Worm (Caenorhabditis elegans): ENCODE data around the gene ZC239.13.

ce11 chrII:3208679-3209078 lies 14.0 kb downstream of the ZC239.13 start, which contains the start of gene sdz-35:
- TF ChIP-seq ceh-18 (tag; optimal IDR thresholded peaks at IDR 0.05) (no peak), pha-2 (tag; optimal IDR thresholded peaks at IDR 0.05) (no peak), rnt-1 (tag; optimal IDR thresholded peaks at IDR 0.05) (no peak), pha-4 (tag; optimal IDR thresholded peaks at IDR 0.05) (no peak), unc-86 (tag; optimal IDR thresholded peaks at IDR 0.05) (no peak), ceh-48 (tag; optimal IDR thresholded peaks at IDR 0.05) (no peak), sox-2 (GFP tag; IDR thresholded peaks at IDR 0.05) (no peak), K02D7.2 (tag; optimal IDR thresholded peaks at IDR 0.05) (no peak), sdc-2 (tag; optimal IDR thresholded peaks at IDR 0.05) (no peak)
